Fruit fly (Drosophila melanogaster) whole organism, prepupa: ENCODE measurements around the gene Secp43.
A peak's percentile ranks its signal among the peaks of the same experiment; 100 is the strongest.

ENCODE experiments used
- Blimp-1 ChIP-seq: fragments of 200-800 bp; sonication (Bioruptor generic); optimal IDR thresholded peaks from 3 replicates; lab custom pipeline; 2017; ENCODE audit warnings: missing biosample characterization, missing genetic modification characterization, mild to moderate bottlenecking, moderate library complexity, missing genetic modification reagents
- CG10631 ChIP-seq: fragments of 200-800 bp; sonication (Bioruptor generic); optimal IDR thresholded peaks from 2 replicates; lab custom pipeline; 2016; ENCODE audit warnings: missing biosample characterization, missing genetic modification characterization
- CG10669 ChIP-seq: fragments of 200-800 bp; sonication (Bioruptor generic); optimal IDR thresholded peaks from 3 replicates; lab custom pipeline; 2018; ENCODE audit warnings: missing biosample characterization, mild to moderate bottlenecking, missing genetic modification characterization, moderate library complexity
- CG11294 ChIP-seq: fragments of 200-800 bp; sonication (Bioruptor generic); IDR thresholded peaks from 2 replicates; pipeline ENCODE4 v1.3.6; 2022; ENCODE audit warnings: missing biosample characterization, missing genetic modification characterization
- CG11902 ChIP-seq: fragments of 200-800 bp; sonication (Bioruptor generic); optimal IDR thresholded peaks from 3 replicates; lab custom pipeline; 2016; ENCODE audit warnings: missing biosample characterization, missing genetic modification characterization
- CG32006 ChIP-seq: fragments of 200-800 bp; sonication (Bioruptor generic); optimal IDR thresholded peaks from 3 replicates; lab custom pipeline; 2017; ENCODE audit warnings: missing biosample characterization, mild to moderate bottlenecking, missing genetic modification characterization
- CG3919 ChIP-seq: fragments of 200-800 bp; sonication (Bioruptor generic); optimal IDR thresholded peaks from 3 replicates; lab custom pipeline; 2016; ENCODE audit warnings: missing biosample characterization, missing genetic modification characterization
- CG4318 ChIP-seq: fragments of 200-800 bp; sonication (Bioruptor generic); optimal IDR thresholded peaks from 3 replicates; lab custom pipeline; 2017; ENCODE audit warnings: missing biosample characterization, mild to moderate bottlenecking, missing genetic modification characterization
- CG6276 ChIP-seq: fragments of 200-800 bp; sonication (Bioruptor generic); optimal IDR thresholded peaks from 2 replicates; lab custom pipeline; 2017; ENCODE audit warnings: missing biosample characterization, mild to moderate bottlenecking, missing genetic modification characterization
- CG6808 ChIP-seq: fragments of 200-800 bp; sonication (Bioruptor generic); optimal IDR thresholded peaks from 3 replicates; lab custom pipeline; 2017; ENCODE audit warnings: missing biosample characterization, missing genetic modification characterization, mild to moderate bottlenecking, moderate library complexity, missing genetic modification reagents
- CG8119 ChIP-seq: fragments of 200-800 bp; sonication (Bioruptor generic); IDR thresholded peaks from 3 replicates; pipeline ENCODE4 v1.3.6; 2022; ENCODE audit warnings: missing biosample characterization, missing genetic modification characterization
- Eip75B ChIP-seq: fragments of 200-800 bp; sonication (Bioruptor generic); optimal IDR thresholded peaks from 3 replicates; lab custom pipeline; 2016; ENCODE audit warnings: missing biosample characterization, missing genetic modification characterization
- Eip78C ChIP-seq: fragments of 200-800 bp; sonication (Bioruptor generic); peaks from one replicate; lab custom pipeline; 2016; ENCODE audit warnings: missing biosample characterization, missing genetic modification characterization
- Eip93F ChIP-seq: fragments of 200-800 bp; sonication (Bioruptor generic); optimal IDR thresholded peaks from 2 replicates; lab custom pipeline; 2016; ENCODE audit warnings: missing biosample characterization, mild to moderate bottlenecking, missing genetic modification characterization
- Ets21C ChIP-seq: fragments of 200-800 bp; sonication (Bioruptor generic); optimal IDR thresholded peaks from 3 replicates; lab custom pipeline; 2016; ENCODE audit warnings: missing biosample characterization, missing genetic modification characterization
- Hr4 ChIP-seq: fragments of 200-800 bp; sonication (Bioruptor generic); optimal IDR thresholded peaks from 3 replicates; lab custom pipeline; 2016; ENCODE audit warnings: missing biosample characterization, missing genetic modification characterization
- Lpt ChIP-seq: fragments of 200-800 bp; sonication (Bioruptor generic); optimal IDR thresholded peaks from 3 replicates; lab custom pipeline; 2016; ENCODE audit warnings: missing biosample characterization, missing genetic modification characterization
- Met ChIP-seq: fragments of 200-800 bp; sonication (Bioruptor generic); optimal IDR thresholded peaks from 3 replicates; lab custom pipeline; 2016; ENCODE audit warnings: missing biosample characterization, missing genetic modification characterization
- OdsH ChIP-seq: fragments of 200-800 bp; sonication (Bioruptor generic); optimal IDR thresholded peaks from 3 replicates; lab custom pipeline; 2016; ENCODE audit warnings: missing biosample characterization, missing genetic modification characterization
- Smox ChIP-seq: fragments of 200-800 bp; sonication (Bioruptor generic); optimal IDR thresholded peaks from 3 replicates; lab custom pipeline; 2016; ENCODE audit warnings: missing biosample characterization, missing genetic modification characterization
- Sox15 ChIP-seq: fragments of 200-800 bp; sonication (Bioruptor generic); optimal IDR thresholded peaks from 3 replicates; lab custom pipeline; 2016; ENCODE audit warnings: missing biosample characterization, missing genetic modification characterization
- achi ChIP-seq: fragments of 200-800 bp; sonication (Bioruptor generic); optimal IDR thresholded peaks from 3 replicates; lab custom pipeline; 2016; ENCODE audit warnings: missing biosample characterization, missing genetic modification characterization
- dsx ChIP-seq: fragments of 200-800 bp; optimal IDR thresholded peaks from 3 replicates; lab custom pipeline; 2019; ENCODE audit warnings: missing biosample characterization, mild to moderate bottlenecking, missing genetic modification characterization, moderate library complexity; ENCODE audit not compliant: poor library complexity, severe bottlenecking
- eg ChIP-seq: fragments of 200-800 bp; sonication (Bioruptor generic); IDR thresholded peaks from 3 replicates; pipeline ENCODE4 v1.3.6; 2022; ENCODE audit warnings: missing biosample characterization, missing genetic modification characterization
- fkh ChIP-seq: fragments of 200-800 bp; sonication (Bioruptor generic); optimal IDR thresholded peaks from 3 replicates; lab custom pipeline; 2017; ENCODE audit warnings: missing biosample characterization, mild to moderate bottlenecking, missing genetic modification characterization, moderate library complexity
- ss ChIP-seq, 2 experiments: fragments of 200-800 bp; sonication (Bioruptor generic); optimal IDR thresholded peaks; 2 replicates in 1 of 2; 3 replicates in 1 of 2; lab custom pipeline; 2017 to 2018; ENCODE audit warnings: mild to moderate bottlenecking in 2 of 2, missing biosample characterization in 2 of 2, missing genetic modification characterization in 2 of 2, moderate library complexity in 1 of 2

Secp43 gene

DNA sequence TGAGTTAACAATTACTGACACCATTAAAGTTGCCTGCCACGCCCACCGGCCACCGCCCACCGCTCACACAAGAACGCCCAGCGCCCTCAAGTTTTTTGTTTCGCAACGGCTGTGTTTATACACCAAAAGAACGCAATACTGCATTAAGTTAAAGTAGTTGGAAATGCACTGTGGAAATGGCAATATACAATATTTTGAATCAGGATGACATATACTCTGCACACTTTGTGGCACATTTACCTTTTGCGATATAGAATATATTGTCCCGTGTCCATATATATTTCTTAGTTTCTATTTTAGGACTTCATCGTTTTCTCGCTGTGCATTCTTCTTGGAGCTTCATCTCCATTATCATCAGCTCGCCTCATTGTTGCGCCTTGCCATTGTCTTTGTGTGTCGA lies 38.2 kb downstream of the Secp43 start (continued):
- peak; percentile 27 for TF ChIP-seq CG6808 (GFP tag; lab: Kevin White, UChicago)
- TF ChIP-seq Smox = peak; percentile 13
- TF ChIP-seq CG10669 (GFP tag; lab: Kevin White, UChicago) = peak; percentile 48
- peak; percentile 50 for TF ChIP-seq OdsH
- peak; percentile 23 for TF ChIP-seq Ets21C (GFP tag; lab: Kevin White, UChicago)
- peak; percentile 23 for TF ChIP-seq Lpt
- TF ChIP-seq dsx (GFP tag; lab: Kevin White, UChicago) = peak; percentile 32
- no peak for TF ChIP-seq fkh
- TF ChIP-seq Eip78C (GFP tag; lab: Kevin White, UChicago) = peak; percentile 79
- TF ChIP-seq CG3919 (GFP tag; lab: Kevin White, UChicago) = peak; percentile 53
- TF ChIP-seq CG10631 = peak; percentile 43

DNA sequence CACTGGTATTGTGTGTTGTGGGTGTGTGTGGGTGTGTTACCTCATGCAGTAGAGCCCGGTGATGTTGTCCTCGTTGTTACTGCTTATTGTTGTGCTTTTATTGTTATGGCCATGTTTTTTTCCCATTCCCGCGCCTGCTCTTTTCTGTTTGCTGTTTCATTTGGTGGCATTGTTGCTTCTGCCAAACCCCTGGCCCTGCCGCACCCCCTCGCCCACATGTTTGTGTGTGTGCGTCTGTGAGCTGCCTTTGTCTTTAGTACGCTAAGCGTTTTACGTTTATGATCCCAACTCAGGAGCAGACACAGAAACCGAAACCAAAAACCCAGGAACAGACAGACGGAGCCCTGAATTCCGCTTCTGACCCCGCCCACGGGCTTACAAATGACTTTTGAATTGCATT lies 40.2 kb downstream of the Secp43 start:
- no peak for TF ChIP-seq CG11902 (GFP tag; lab: Kevin White, UChicago)
- TF ChIP-seq eg (GFP tag; lab: Robert Waterston, UW) = no peak
- TF ChIP-seq Sox15 (GFP tag; lab: Kevin White, UChicago) = no peak
- TF ChIP-seq CG11294 = no peak
- no peak for TF ChIP-seq Eip93F (GFP tag; lab: Kevin White, UChicago)

DNA sequence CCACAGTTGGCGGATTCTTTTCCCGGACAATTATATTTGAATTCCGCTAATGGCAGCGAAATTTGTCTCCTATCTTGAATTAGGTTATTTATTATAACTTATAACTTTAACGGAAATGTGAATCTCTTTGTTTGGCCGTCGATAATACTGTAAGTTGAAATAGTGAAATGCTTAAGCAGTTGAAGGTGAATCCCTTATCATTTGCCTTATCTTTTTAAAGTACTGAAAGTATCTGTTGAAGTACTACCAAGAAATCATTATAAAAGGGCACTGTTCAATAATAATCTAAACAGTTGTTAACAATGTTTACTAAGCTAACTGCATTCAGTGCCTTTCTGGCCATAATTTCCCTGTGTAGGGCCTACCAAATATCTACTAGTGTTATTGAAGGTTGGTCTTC lies 43.4 kb downstream of the Secp43 start, which contains the start of gene CG43055:
CG43055 (plus strand) TSS at position 301 of the 400 bp plus-strand sequence.
- no peak for TF ChIP-seq CG11294
- TF ChIP-seq Eip75B = no peak
- no peak for TF ChIP-seq Met (GFP tag; lab: Kevin White, UChicago)
- no peak for TF ChIP-seq CG6276 (GFP tag; lab: Kevin White, UChicago)
- TF ChIP-seq CG11902 (GFP tag; lab: Kevin White, UChicago) = no peak
- TF ChIP-seq CG32006 = no peak
- TF ChIP-seq achi (GFP tag; lab: Kevin White, UChicago) = no peak
- TF ChIP-seq ss (GFP tag; optimal IDR thresholded peaks at IDR 0.05; lab: Kevin White, UChicago) = no peak
- TF ChIP-seq Ets21C (GFP tag; lab: Kevin White, UChicago) = no peak
- TF ChIP-seq CG8119 (GFP tag; lab: Robert Waterston, UW) = no peak
- TF ChIP-seq Hr4 (GFP tag; lab: Kevin White, UChicago) = no peak
- no peak for TF ChIP-seq CG4318 (GFP tag; lab: Kevin White, UChicago)
- no peak for TF ChIP-seq CG10631
- TF ChIP-seq Blimp-1 (GFP tag; lab: Kevin White, UChicago) = no peak
- TF ChIP-seq, all 60 proteins: peak for 0
